Fruit fly (Drosophila melanogaster): ENCODE measurements around the gene CG43736.

The CG43736 gene

dm6 chrX:6843841-6844440 is 19.7 kb upstream of the CG43736 start, which contains the start of the genes CG14435 and Tmf (continued):
- TF ChIP-seq CG2678 (tag; optimal IDR thresholded peaks at IDR 0.05) (peak; percentile 90), Neu2 (GFP tag; optimal IDR thresholded peaks at IDR 0.05; ENCODE audit: borderline replicate concordance) (no peak), Atf6 (GFP tag; IDR thresholded peaks at IDR 0.05) (peak; percentile 80), HLH3B (GFP tag; IDR thresholded peaks at IDR 0.05) (peak; percentile 82), CG10366 (GFP tag; IDR thresholded peaks at IDR 0.05) (peak; percentile 85), CG11093 (GFP tag; IDR thresholded peaks at IDR 0.05) (peak; percentile 85), CG2199 (GFP tag; IDR thresholded peaks at IDR 0.05) (0 out of 3 replicates have a peak, but pooled peaks have one; percentile 24), CG3065 (GFP tag; optimal IDR thresholded peaks at IDR 0.05) (no peak), Nf-YB (GFP tag; optimal IDR thresholded peaks at IDR 0.05) (peak; percentile 63), esg (GFP tag; conservative IDR thresholded peaks at IDR 0.05) (peak; percentile 85), CG10321 (GFP tag; IDR thresholded peaks at IDR 0.05) (no peak), CG18764 (GFP tag; optimal IDR thresholded peaks at IDR 0.05) (peak; percentile 56), H15 (GFP tag; IDR thresholded peaks at IDR 0.05) (peak; percentile 82), Lim3 (GFP tag; IDR thresholded peaks at IDR 0.05) (peak; percentile 69; the same call in 1 of the 2 replicates), CG10267 (tag; optimal IDR thresholded peaks at IDR 0.05) (peak; percentile 75), H2.0 (GFP tag; IDR thresholded peaks at IDR 0.05) (peak; percentile 76), sr (GFP tag; IDR thresholded peaks at IDR 0.05) (0 out of 3 replicates have a peak, but pooled peaks have one; percentile 41), eyg (GFP tag; optimal IDR thresholded peaks at IDR 0.05) (no peak), chif (GFP tag; optimal IDR thresholded peaks at IDR 0.05) (peak; percentile 43 to 68), ttk (GFP tag; IDR thresholded peaks at IDR 0.05) (peak; percentile 76), CG1832 (GFP tag; optimal IDR thresholded peaks at IDR 0.05) (no peak), Optix (GFP tag; IDR thresholded peaks at IDR 0.05) (0 out of 3 replicates have a peak, but pooled peaks have one; percentile 46), chm (GFP tag; IDR thresholded peaks at IDR 0.05) (0 out of 2 replicates have a peak, but pooled peaks have one; percentile 37), sim (GFP tag; IDR thresholded peaks at IDR 0.05) (no peak; the same call in 1 of the 2 replicates), repo (GFP tag; optimal IDR thresholded peaks at IDR 0.05) (no peak), ac (GFP tag; optimal IDR thresholded peaks at IDR 0.05) (peak; percentile 57), CG15479 (GFP tag; optimal IDR thresholded peaks at IDR 0.05) (peak; percentile 3), CG9437 (GFP tag; optimal IDR thresholded peaks at IDR 0.05) (peak; percentile 69), dimm (GFP tag; IDR thresholded peaks at IDR 0.05) (peak; percentile 55; the same call in 1 of the 2 replicates), dmrt99B (tag; optimal IDR thresholded peaks at IDR 0.05) (peak; percentile 80), CG17385 (GFP tag; optimal IDR thresholded peaks at IDR 0.05) (peak; percentile 74), CG2202 (tag; optimal IDR thresholded peaks at IDR 0.05) (peak; percentile 19), tx (GFP tag; optimal IDR thresholded peaks at IDR 0.05) (peak; percentile 18), gfzf (GFP tag; optimal IDR thresholded peaks at IDR 0.05) (peak; percentile 62), CG10147 (GFP tag; optimal IDR thresholded peaks at IDR 0.05) (peak; percentile 77), E2f1 (GFP tag; IDR thresholded peaks at IDR 0.05) (peak; percentile 86), CG11398 (GFP tag; optimal IDR thresholded peaks at IDR 0.05) (no peak), CG16779 (GFP tag; IDR thresholded peaks at IDR 0.05) (0 out of 2 replicates have a peak, but pooled peaks have one; percentile 6), tup (GFP tag; optimal IDR thresholded peaks at IDR 0.05) (no peak), HHEX (GFP tag; optimal IDR thresholded peaks at IDR 0.05) (peak; percentile 57), maf-S (GFP tag; optimal IDR thresholded peaks at IDR 0.05) (no peak), CkIIα-i1 (GFP tag; IDR thresholded peaks at IDR 0.05) (no peak), CG1024 (GFP tag; IDR thresholded peaks at IDR 0.05) (peak; percentile 64), E2f2 (GFP tag; IDR thresholded peaks at IDR 0.05) (peak; percentile 62), Hand (GFP tag; optimal IDR thresholded peaks at IDR 0.05) (no peak), Pdp1 (GFP tag; optimal IDR thresholded peaks at IDR 0.05) (peak; percentile 48 to 75), da (GFP tag; optimal IDR thresholded peaks at IDR 0.05) (no peak), Hr3 (GFP tag; optimal IDR thresholded peaks at IDR 0.05) (peak; percentile 91), ems (GFP tag; optimal IDR thresholded peaks at IDR 0.05) (peak; percentile 22), CG18262 (tag; optimal IDR thresholded peaks at IDR 0.05) (peak; percentile 88)

Measured in whole organism, embryonic.